Worm (Caenorhabditis elegans): ENCODE results near the gene npa-1.

Gene npa-1

DNA sequence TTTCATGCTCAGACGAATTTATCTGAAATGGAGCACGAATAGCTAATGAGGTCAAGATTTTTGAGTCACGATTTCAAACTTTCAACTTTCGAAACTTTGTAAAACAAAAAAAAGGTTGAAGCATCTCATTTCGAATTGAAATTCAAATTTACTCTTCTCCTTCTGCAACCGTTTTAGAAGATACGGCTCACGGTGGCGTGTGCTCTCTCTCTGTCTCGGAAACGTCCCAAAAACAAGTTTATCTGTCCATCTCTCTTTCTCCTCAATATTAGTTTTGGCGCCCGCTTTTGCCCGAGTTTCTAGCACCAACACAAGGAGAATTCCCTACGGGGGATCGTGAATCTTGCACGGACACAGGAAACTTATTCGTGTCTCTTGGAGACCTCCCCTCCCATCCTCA lies 34.8 kb downstream of the npa-1 start:
- TF ChIP-seq aly-2 (tag; optimal IDR thresholded peaks at IDR 0.05) (no peak), unc-39 (tag; optimal IDR thresholded peaks at IDR 0.05) (no peak), egl-27 (tag; optimal IDR thresholded peaks at IDR 0.05) (no peak), dmd-4 (tag; optimal IDR thresholded peaks at IDR 0.05) (no peak), sem-4 (tag; optimal IDR thresholded peaks at IDR 0.05) (no peak), skn-1 (tag; optimal IDR thresholded peaks at IDR 0.05) (no peak), blmp-1 (tag; optimal IDR thresholded peaks at IDR 0.05; ENCODE audit: insufficient read depth) (no peak), ZK546.5 (tag; optimal IDR thresholded peaks at IDR 0.05) (no peak), nhr-11 (tag; optimal IDR thresholded peaks at IDR 0.05) (no peak), ztf-1 (GFP tag; conservative IDR thresholded peaks at IDR 0.05) (no peak), ceh-82 (tag; optimal IDR thresholded peaks at IDR 0.05) (no peak), lin-11 (tag; optimal IDR thresholded peaks at IDR 0.05) (no peak), R02D3.7 (tag; optimal IDR thresholded peaks at IDR 0.05) (no peak), mdl-1 (tag; optimal IDR thresholded peaks at IDR 0.05) (no peak)

DNA sequence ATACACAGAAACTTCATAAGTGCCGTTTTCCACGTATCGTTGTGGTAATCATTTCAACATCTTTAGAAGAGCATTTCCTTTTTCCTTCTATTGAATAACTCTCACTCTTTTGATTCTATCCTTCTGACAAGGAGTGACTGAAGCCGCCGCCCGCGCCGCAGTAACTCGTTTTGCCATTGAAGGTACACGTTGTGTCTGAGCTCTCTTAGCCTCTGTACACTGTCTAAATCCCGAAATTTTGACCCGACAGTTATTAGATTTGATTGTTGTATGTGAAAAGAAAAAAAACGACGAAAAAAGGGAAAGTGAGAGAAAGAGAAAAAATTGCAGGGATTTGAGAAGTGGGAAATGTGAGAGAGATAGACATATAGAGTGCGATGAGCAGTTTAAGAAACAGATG lies 35.7 kb downstream of the npa-1 start:
- TF ChIP-seq C34F6.9 (tag; optimal IDR thresholded peaks at IDR 0.05) = peak; percentile 26
- TF ChIP-seq nhr-12 (tag; optimal IDR thresholded peaks at IDR 0.05) = no peak
- peak; percentile 23 for TF ChIP-seq sma-9 (GFP tag; optimal IDR thresholded peaks at IDR 0.05)
- no peak for TF ChIP-seq sma-9 (tag; optimal IDR thresholded peaks at IDR 0.05)
- no peak for TF ChIP-seq blmp-1 (tag; optimal IDR thresholded peaks at IDR 0.05; ENCODE audit: insufficient read depth)
- peak; percentile 15 for TF ChIP-seq F13H6.1 (tag; optimal IDR thresholded peaks at IDR 0.05)
- TF ChIP-seq unc-55 (GFP tag; optimal IDR thresholded peaks at IDR 0.05) = peak; percentile 15

DNA sequence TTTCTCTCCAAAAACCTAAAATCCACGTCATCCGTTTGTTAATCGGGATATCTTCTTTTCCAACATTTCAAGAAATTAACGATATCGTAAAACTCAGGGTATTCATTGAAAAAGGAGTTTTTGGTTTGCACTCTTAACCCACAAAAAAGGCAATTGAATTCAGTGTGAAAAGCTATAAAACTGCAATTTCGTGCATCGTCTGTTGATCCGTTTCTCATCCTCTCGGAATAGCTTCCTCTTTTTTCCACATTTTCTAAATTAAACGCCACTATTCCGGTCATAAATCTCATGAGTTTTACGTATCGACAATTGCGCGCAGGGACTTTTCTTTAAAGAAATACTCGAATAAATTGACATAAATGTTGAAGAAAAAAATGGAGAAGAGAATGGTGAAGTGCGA lies 36.6 kb downstream of the npa-1 start:
- TF ChIP-seq peb-1 (tag; optimal IDR thresholded peaks at IDR 0.05) (no peak), gmeb-1 (tag; optimal IDR thresholded peaks at IDR 0.05) (no peak), lin-11 (tag; optimal IDR thresholded peaks at IDR 0.05) (no peak), ztf-11 (tag; optimal IDR thresholded peaks at IDR 0.05) (no peak), unc-62 (GFP tag; optimal IDR thresholded peaks at IDR 0.05) (no peak), nhr-11 (tag; optimal IDR thresholded peaks at IDR 0.05) (no peak)

DNA sequence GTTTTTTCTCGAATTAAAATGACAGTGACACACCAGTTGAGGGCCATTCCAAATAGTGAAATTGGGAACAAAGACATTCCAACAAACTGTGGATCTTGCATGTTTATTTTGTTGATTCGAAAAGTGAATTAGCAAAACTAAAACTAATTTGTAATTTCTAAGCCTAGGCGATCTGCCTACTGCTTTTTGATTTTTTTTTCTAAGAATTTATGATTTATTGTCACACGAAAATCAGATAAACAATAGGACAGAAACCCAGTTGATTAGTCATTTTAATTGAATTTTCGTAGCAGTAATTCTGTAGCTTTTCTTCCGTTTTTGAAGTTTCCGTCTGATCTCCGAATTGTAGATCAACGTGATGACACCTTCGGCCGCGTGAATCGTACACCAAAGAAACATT lies 43.2 kb downstream of the npa-1 start, which contains the start of gene srx-33:
srx-33 (minus strand) TSS at position 101 of the 400 bp plus-strand sequence.
- TF ChIP-seq snpc-4 (tag; optimal IDR thresholded peaks at IDR 0.05) (no peak), nhr-21 (tag; optimal IDR thresholded peaks at IDR 0.05) (no peak)

DNA sequence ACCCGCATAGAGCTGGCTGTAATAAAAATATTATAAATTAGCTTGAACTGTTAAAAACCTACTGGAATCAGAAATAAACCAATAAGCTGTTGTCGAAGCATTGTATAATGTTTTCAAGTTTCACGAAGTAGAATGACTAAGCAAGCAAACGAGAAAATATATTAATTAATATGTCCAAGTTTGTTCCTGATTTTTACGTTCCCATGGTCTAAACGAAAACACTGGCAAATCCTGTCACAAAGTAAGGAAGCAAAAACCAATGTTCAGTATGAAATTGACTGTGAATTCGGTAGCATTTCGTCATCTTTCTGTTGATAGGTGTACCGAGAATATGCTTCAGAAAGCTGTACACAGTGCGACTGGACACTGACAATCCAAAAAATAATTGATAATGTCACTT lies 44.6 kb downstream of the npa-1 start, which contains the start of gene srx-34:
srx-34 (minus strand) TSS at position 101 of the 400 bp plus-strand sequence.
- TF ChIP-seq C34F6.9 (tag; optimal IDR thresholded peaks at IDR 0.05) (no peak), sem-4 (tag; optimal IDR thresholded peaks at IDR 0.05) (no peak), lin-11 (tag; optimal IDR thresholded peaks at IDR 0.05) (no peak)

DNA sequence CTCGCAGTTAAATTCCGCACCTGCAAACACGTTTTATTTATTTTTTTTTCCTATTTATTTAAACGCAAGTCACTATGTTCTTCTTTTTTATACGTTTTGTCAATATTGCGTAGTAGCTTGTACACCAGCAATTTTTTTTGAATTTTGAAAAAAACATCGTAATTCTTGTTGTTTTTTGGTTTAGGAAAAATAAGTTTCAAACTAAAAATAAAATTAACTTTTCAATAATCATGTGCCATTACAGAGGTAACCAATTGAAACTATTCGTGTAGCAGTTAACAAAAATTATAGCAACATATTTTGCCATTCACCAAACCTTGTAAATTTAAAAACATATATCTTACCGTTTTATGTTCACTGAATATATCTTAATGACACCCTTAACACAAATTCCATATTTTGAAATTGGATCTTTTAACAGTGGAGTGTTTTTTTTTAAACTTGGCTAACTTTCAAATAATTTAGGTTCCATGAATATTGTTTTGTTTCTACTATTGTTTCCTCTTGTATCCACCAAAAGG lies 47.7 kb downstream of the npa-1 start, which contains the start of gene lmd-5:
lmd-5 (plus strand) TSS at position 471 of the 521 bp plus-strand sequence.
- TF ChIP-seq nhr-11 (tag; optimal IDR thresholded peaks at IDR 0.05) = no peak
- no peak for TF ChIP-seq nhr-237 (tag; optimal IDR thresholded peaks at IDR 0.05)
- TF ChIP-seq zag-1 (tag; optimal IDR thresholded peaks at IDR 0.05) = no peak
- TF ChIP-seq lsy-2 (tag; optimal IDR thresholded peaks at IDR 0.05) = no peak
- no peak for TF ChIP-seq snpc-4 (tag; optimal IDR thresholded peaks at IDR 0.05)
- no peak for TF ChIP-seq blmp-1 (tag; optimal IDR thresholded peaks at IDR 0.05; ENCODE audit: insufficient read depth)
- no peak for TF ChIP-seq mdl-1 (tag; optimal IDR thresholded peaks at IDR 0.05)
- TF ChIP-seq nhr-6 (tag; optimal IDR thresholded peaks at IDR 0.05) = no peak
- no peak for TF ChIP-seq ztf-4 (tag; optimal IDR thresholded peaks at IDR 0.05)
- no peak for TF ChIP-seq ztf-1 (GFP tag; conservative IDR thresholded peaks at IDR 0.05)
- no peak for TF ChIP-seq Y55F3AM.14 (GFP tag; optimal IDR thresholded peaks at IDR 0.05)
- TF ChIP-seq unc-39 (tag; optimal IDR thresholded peaks at IDR 0.05) = no peak
- no peak for TF ChIP-seq lin-11 (tag; optimal IDR thresholded peaks at IDR 0.05)
- TF ChIP-seq C34F6.9 (tag; optimal IDR thresholded peaks at IDR 0.05) = no peak
- no peak for TF ChIP-seq ceh-16 (tag; optimal IDR thresholded peaks at IDR 0.05)
- TF ChIP-seq nhr-77 (tag; optimal IDR thresholded peaks at IDR 0.05) = no peak
- no peak for TF ChIP-seq aly-2 (tag; optimal IDR thresholded peaks at IDR 0.05)
